Worm (Caenorhabditis elegans) whole organism, L1 larva: Measurements from ENCODE around the gene nspg-4.
A peak's percentile ranks its signal among the peaks of the same experiment; 100 is the strongest.

Source experiments
- C04F5.9 ChIP-seq: sonication (generic microtip); optimal IDR thresholded peaks from 2 replicates; lab custom pipeline; 2016; ENCODE audit warnings: missing genetic modification characterization, missing compliant biosample characterization
- C16A3.4 ChIP-seq: fragments of 150-350 bp; optimal IDR thresholded peaks from 2 replicates; lab custom pipeline; 2014; ENCODE audit warnings: missing biosample characterization, missing genetic modification characterization
- C34B4.2 ChIP-seq: sonication (generic microtip); optimal IDR thresholded peaks from 2 replicates; lab custom pipeline; 2017; ENCODE audit warnings: mild to moderate bottlenecking, missing genetic modification characterization, missing compliant biosample characterization
- F16B12.6 ChIP-seq: fragments of 150-350 bp; optimal IDR thresholded peaks from 2 replicates; lab custom pipeline; 2014; ENCODE audit warnings: missing biosample characterization, missing genetic modification characterization
- Y116A8C.19 ChIP-seq: sonication (generic microtip); optimal IDR thresholded peaks from 2 replicates; lab custom pipeline; 2016; ENCODE audit warnings: missing compliant biosample characterization, missing genetic modification characterization, borderline replicate concordance
- aha-1 ChIP-seq: fragments of 150-350 bp; optimal IDR thresholded peaks from 2 replicates; lab custom pipeline; 2014; ENCODE audit warnings: missing biosample characterization, missing genetic modification characterization
- aly-2 ChIP-seq: fragments of 150-350 bp; optimal IDR thresholded peaks from 2 replicates; lab custom pipeline; 2014; ENCODE audit warnings: missing biosample characterization, missing genetic modification characterization
- blmp-1 ChIP-seq: fragments of 150-350 bp; optimal IDR thresholded peaks from 2 replicates; lab custom pipeline; 2014; ENCODE audit warnings: missing biosample characterization, missing genetic modification characterization
- ceh-88 ChIP-seq: fragments of 200-800 bp; sonication (Bioruptor generic); IDR thresholded peaks from 2 replicates; pipeline ENCODE4 v1.3.6; 2022; ENCODE audit warnings: missing genetic modification characterization, missing compliant biosample characterization
- dpl-1 ChIP-seq, 3 experiments: fragments of 150-350 bp in 2 of 3; sonication (generic microtip) in 1 of 3; optimal IDR thresholded peaks; 2 replicates each; lab custom pipeline; 2014 to 2017; ENCODE audit warnings: missing biosample characterization in 3 of 3, missing genetic modification characterization in 3 of 3, missing genetic modification reagents in 3 of 3
- efl-1 ChIP-seq, 4 experiments: fragments of 150-350 bp; optimal IDR thresholded peaks in 3 of 4; peaks in 1 of 4; 1 replicate in 1 of 4; 2 replicates in 3 of 4; lab custom pipeline; 2014; ENCODE audit warnings: missing biosample characterization in 2 of 4, missing genetic modification characterization in 2 of 4, missing genetic modification reagents in 2 of 4
- egl-27 ChIP-seq, 2 experiments: fragments of 150-350 bp in 1 of 2; sonication (generic microtip); optimal IDR thresholded peaks; 3 replicates each; lab custom pipeline; 2017 to 2018; ENCODE audit warnings: missing biosample characterization in 2 of 2, missing genetic modification characterization in 2 of 2, missing genetic modification reagents in 2 of 2
- elt-2 ChIP-seq: sonication (generic microtip); optimal IDR thresholded peaks from 2 replicates; lab custom pipeline; 2016; ENCODE audit warnings: missing genetic modification characterization, mild to moderate bottlenecking, inconsistent platforms, missing compliant biosample characterization, missing genetic modification reagents
- ets-5 ChIP-seq: fragments of 200-800 bp; sonication (Bioruptor generic); IDR thresholded peaks from 2 replicates; pipeline ENCODE4 v1.3.6; 2022; ENCODE audit warnings: missing genetic modification characterization, missing compliant biosample characterization
- fkh-4 ChIP-seq: sonication (generic microtip); optimal IDR thresholded peaks from 2 replicates; lab custom pipeline; 2016; ENCODE audit warnings: missing compliant biosample characterization, missing genetic modification characterization, borderline replicate concordance
- fkh-8 ChIP-seq: sonication (generic microtip); optimal IDR thresholded peaks from 2 replicates; lab custom pipeline; 2016; ENCODE audit warnings: mild to moderate bottlenecking, missing genetic modification characterization, missing compliant biosample characterization
- hlh-17 ChIP-seq: fragments of 200-800 bp; sonication (Bioruptor generic); optimal IDR thresholded peaks from 2 replicates; lab custom pipeline; 2018; ENCODE audit warnings: missing genetic modification characterization, mild to moderate bottlenecking, missing compliant biosample characterization, moderate library complexity, borderline replicate concordance
- hlh-4 ChIP-seq: sonication (generic microtip); optimal IDR thresholded peaks from 2 replicates; lab custom pipeline; 2016; ENCODE audit warnings: mild to moderate bottlenecking, missing genetic modification characterization, missing compliant biosample characterization
- lin-14 ChIP-seq: fragments of 200-800 bp; sonication (Bioruptor generic); optimal IDR thresholded peaks from 2 replicates; lab custom pipeline; 2018; ENCODE audit warnings: mild to moderate bottlenecking, missing genetic modification characterization, moderate library complexity, missing compliant biosample characterization
- lin-15B ChIP-seq: fragments of 150-350 bp; sonication (generic microtip); optimal IDR thresholded peaks from 3 replicates; lab custom pipeline; 2014; ENCODE audit warnings: missing biosample characterization, missing genetic modification characterization
- lin-39 ChIP-seq: fragments of 150-350 bp; optimal IDR thresholded peaks from 2 replicates; lab custom pipeline; 2014; ENCODE audit warnings: missing biosample characterization, missing genetic modification reagents, missing genetic modification characterization
- lir-3 ChIP-seq: sonication (generic microtip); optimal IDR thresholded peaks from 2 replicates; lab custom pipeline; 2016; ENCODE audit warnings: mild to moderate bottlenecking, missing genetic modification characterization, moderate library complexity, missing compliant biosample characterization; ENCODE audit not compliant: poor library complexity
- mab-9 ChIP-seq: fragments of 200-800 bp; sonication (Bioruptor generic); IDR thresholded peaks from 2 replicates; pipeline ENCODE4 v1.3.6; 2022; ENCODE audit warnings: missing genetic modification reagents, missing genetic modification characterization, missing compliant biosample characterization
- mdl-1 ChIP-seq, 2 experiments: fragments of 150-350 bp; optimal IDR thresholded peaks; 2 replicates each; lab custom pipeline; 2014 to 2017; ENCODE audit warnings: missing biosample characterization in 2 of 2, missing genetic modification characterization in 2 of 2, inconsistent platforms in 1 of 2
- mef-2 ChIP-seq: fragments of 150-350 bp; optimal IDR thresholded peaks from 2 replicates; lab custom pipeline; 2014; ENCODE audit warnings: missing biosample characterization, missing genetic modification characterization
- nhr-12 ChIP-seq: sonication (generic microtip); optimal IDR thresholded peaks from 2 replicates; lab custom pipeline; 2017; ENCODE audit warnings: missing biosample characterization, missing genetic modification characterization
- nhr-19 ChIP-seq: fragments of 200-800 bp; sonication (Bioruptor generic); conservative IDR thresholded peaks from 2 replicates; pipeline ENCODE4 v1.3.6; 2022; ENCODE audit warnings: missing genetic modification characterization, missing compliant biosample characterization
- nhr-47 ChIP-seq: sonication (generic microtip); optimal IDR thresholded peaks from 2 replicates; lab custom pipeline; 2016; ENCODE audit warnings: mild to moderate bottlenecking, missing genetic modification characterization, moderate library complexity, missing compliant biosample characterization
- nhr-71 ChIP-seq: sonication (generic microtip); optimal IDR thresholded peaks from 2 replicates; lab custom pipeline; 2016; ENCODE audit warnings: mild to moderate bottlenecking, missing genetic modification characterization, moderate library complexity, missing compliant biosample characterization
- nhr-85 ChIP-seq: sonication (generic microtip); peaks from one replicate; lab custom pipeline; 2016; ENCODE audit warnings: missing genetic modification characterization, inconsistent platforms, missing compliant biosample characterization
- nhr-90 ChIP-seq: sonication (generic microtip); optimal IDR thresholded peaks from 2 replicates; lab custom pipeline; 2016; ENCODE audit warnings: mild to moderate bottlenecking, missing genetic modification characterization, missing compliant biosample characterization; ENCODE audit not compliant: poor library complexity
- pag-3 ChIP-seq: sonication (generic microtip); optimal IDR thresholded peaks from 2 replicates; lab custom pipeline; 2017; ENCODE audit warnings: missing genetic modification characterization, mild to moderate bottlenecking, missing compliant biosample characterization, antibody characterized with exemption, borderline replicate concordance; ENCODE audit not compliant: insufficient read depth
- pax-3 ChIP-seq: fragments of 200-800 bp; sonication (Bioruptor generic); optimal IDR thresholded peaks from 2 replicates; lab custom pipeline; 2018; ENCODE audit warnings: mild to moderate bottlenecking, missing genetic modification characterization, moderate library complexity, missing compliant biosample characterization
- skn-1 ChIP-seq: fragments of 150-350 bp; optimal IDR thresholded peaks from 2 replicates; lab custom pipeline; 2014; ENCODE audit warnings: missing biosample characterization, missing genetic modification characterization
- snu-23 ChIP-seq: sonication (generic microtip); optimal IDR thresholded peaks from 2 replicates; lab custom pipeline; 2016; ENCODE audit warnings: missing genetic modification characterization, missing compliant biosample characterization
- sox-4 ChIP-seq: sonication (generic microtip); optimal IDR thresholded peaks from 2 replicates; lab custom pipeline; 2016; ENCODE audit warnings: missing genetic modification characterization, missing compliant biosample characterization
- sptf-1 ChIP-seq: fragments of 150-350 bp; optimal IDR thresholded peaks from 2 replicates; lab custom pipeline; 2014; ENCODE audit warnings: missing biosample characterization, missing genetic modification characterization
- swsn-7 ChIP-seq: sonication (generic microtip); optimal IDR thresholded peaks from 2 replicates; lab custom pipeline; 2016; ENCODE audit warnings: missing genetic modification characterization, missing compliant biosample characterization
- tbx-2 ChIP-seq: sonication (generic microtip); optimal IDR thresholded peaks from 2 replicates; lab custom pipeline; 2016; ENCODE audit warnings: missing genetic modification characterization, missing compliant biosample characterization
- unc-130 ChIP-seq: fragments of 150-350 bp; optimal IDR thresholded peaks from 2 replicates; lab custom pipeline; 2017; ENCODE audit warnings: missing biosample characterization, missing genetic modification characterization, inconsistent platforms
- unc-30 ChIP-seq: sonication (generic microtip); optimal IDR thresholded peaks from 2 replicates; lab custom pipeline; 2017; ENCODE audit warnings: missing biosample characterization, missing genetic modification characterization
- unc-98 ChIP-seq: fragments of 200-800 bp; sonication (Bioruptor generic); IDR thresholded peaks from 2 replicates; pipeline ENCODE4 v1.3.6; 2022; ENCODE audit warnings: missing genetic modification characterization, missing compliant biosample characterization
- zip-4 ChIP-seq: fragments of 200-800 bp; sonication (Bioruptor generic); optimal IDR thresholded peaks from 2 replicates; lab custom pipeline; 2018; ENCODE audit warnings: mild to moderate bottlenecking, missing genetic modification characterization, moderate library complexity, missing compliant biosample characterization
- ztf-11 ChIP-seq, 2 experiments: sonication (generic microtip); optimal IDR thresholded peaks; 2 replicates each; lab custom pipeline; 2016 to 2017; ENCODE audit warnings: missing genetic modification characterization in 2 of 2, missing biosample characterization in 1 of 2, missing compliant biosample characterization in 1 of 2

nspg-4 gene

ce11 chrX:3371264-3371663 lies 21.1 kb upstream of the nspg-4 start (continued):
- TF ChIP-seq sptf-1 (tag; lab: Kevin White, UChicago) (no peak), nhr-71 (peak; percentile 75), unc-130 (tag; lab: Kevin White, UChicago) (peak; percentile 11), C04F5.9 (no peak), fkh-4 (tag; lab: Kevin White, UChicago) (no peak), snu-23 (peak; percentile 83), tbx-2 (tag; lab: Kevin White, UChicago) (peak; percentile 71), mdl-1 (tag; optimal IDR thresholded peaks at IDR 0.05; lab: Kevin White, UChicago) (peak in 1 of 2 experiments; percentile 68), lir-3 (tag; lab: Kevin White, UChicago) (peak; percentile 50), efl-1 (optimal IDR thresholded peaks at IDR 0.05; lab: Kevin White, UChicago) (peak; percentile 39 to 40), efl-1 (GFP tag; optimal IDR thresholded peaks at IDR 0.05 in 1 of 2; lab: Kevin White, UChicago) (peak in 1 of 2 experiments; percentile 7), Y116A8C.19 (tag; lab: Kevin White, UChicago) (no peak), sox-4 (tag; lab: Kevin White, UChicago) (no peak), aha-1 (tag; lab: Kevin White, UChicago) (no peak), nhr-12 (tag; lab: Kevin White, UChicago) (no peak), nhr-47 (peak; percentile 80), C16A3.4 (peak; percentile 77), ztf-11 (tag; optimal IDR thresholded peaks at IDR 0.05; lab: Kevin White, UChicago) (no peak), nhr-85 (tag; lab: Kevin White, UChicago) (peak; percentile 66), pag-3 (no peak), mab-9 (0 out of 2 replicates have a peak, but pooled peaks have one; percentile 45), lin-15B (tag; lab: Kevin White, UChicago) (no peak), zip-4 (peak; percentile 26), C34B4.2 (tag; lab: Kevin White, UChicago) (no peak), aly-2 (tag; lab: Kevin White, UChicago) (peak; percentile 1), lin-39 (no peak), elt-2 (tag; lab: Kevin White, UChicago) (peak; percentile 19), egl-27 (tag; optimal IDR thresholded peaks at IDR 0.05; lab: Kevin White, UChicago) (no peak), ets-5 (GFP tag; lab: Robert Waterston, UW) (no peak), blmp-1 (tag; lab: Kevin White, UChicago) (no peak), unc-98 (GFP tag; lab: Robert Waterston, UW) (0 out of 2 replicates have a peak, but pooled peaks have one; percentile 23), dpl-1 (GFP tag; optimal IDR thresholded peaks at IDR 0.05; lab: Kevin White, UChicago) (peak in 2 of 3 experiments; percentile 10 to 21), skn-1 (tag; lab: Kevin White, UChicago) (peak; percentile 35), hlh-4 (tag; lab: Kevin White, UChicago) (no peak)

ce11 chrX:3369442-3369841 lies 19.2 kb upstream of the nspg-4 start:
- TF ChIP-seq pax-3 (tag; lab: Kevin White, UChicago) (no peak), fkh-8 (tag; lab: Kevin White, UChicago) (no peak), swsn-7 (tag; lab: Kevin White, UChicago) (no peak), mdl-1 (tag; optimal IDR thresholded peaks at IDR 0.05; lab: Kevin White, UChicago) (no peak), nhr-19 (GFP tag; lab: Robert Waterston, UW) (no peak)

ce11 chrX:3368659-3369058 lies 18.5 kb upstream of the nspg-4 start, which contains the start of gene ZK563.2:
ZK563.2 (plus strand) TSS chrX:3368959.
- TF ChIP-seq lin-14 (GFP tag; lab: Kevin White, UChicago) (no peak), unc-98 (GFP tag; lab: Robert Waterston, UW) (no peak), F16B12.6 (tag; lab: Kevin White, UChicago) (no peak), tbx-2 (tag; lab: Kevin White, UChicago) (no peak), pax-3 (tag; lab: Kevin White, UChicago) (no peak), mef-2 (tag; lab: Kevin White, UChicago) (no peak), ceh-88 (GFP tag; lab: Robert Waterston, UW) (no peak), hlh-17 (no peak), unc-30 (tag; lab: Kevin White, UChicago) (no peak), swsn-7 (tag; lab: Kevin White, UChicago) (no peak), aha-1 (tag; lab: Kevin White, UChicago) (no peak), nhr-90 (tag; lab: Kevin White, UChicago) (no peak), blmp-1 (tag; lab: Kevin White, UChicago) (no peak)
